Fruit fly (Drosophila melanogaster) whole organism, embryonic: ENCODE measurements around the gene InR.

ENCODE experiments used
- CG10267 ChIP-seq: fragments of 200-800 bp; sonication (Bioruptor generic); optimal IDR thresholded peaks from 2 replicates; lab custom pipeline; 2018; ENCODE audit warnings: missing biosample characterization, mild to moderate bottlenecking, missing genetic modification characterization, moderate library complexity
- CG11560 ChIP-seq: fragments of 200-800 bp; sonication (Bioruptor generic); IDR thresholded peaks from 3 replicates; pipeline ENCODE4 v1.3.6; 2022; ENCODE audit warnings: missing biosample characterization, missing genetic modification characterization
- CG15514 ChIP-seq: fragments of 200-800 bp; sonication (Bioruptor generic); optimal IDR thresholded peaks from 3 replicates; lab custom pipeline; 2017; ENCODE audit warnings: missing biosample characterization, missing genetic modification characterization, mild to moderate bottlenecking, moderate library complexity, missing genetic modification reagents
- CG1602 ChIP-seq: fragments of 200-800 bp; sonication (Bioruptor generic); optimal IDR thresholded peaks from 3 replicates; lab custom pipeline; 2016; ENCODE audit warnings: missing biosample characterization, missing genetic modification characterization
- CG17802 ChIP-seq: fragments of 200-800 bp; sonication (Bioruptor generic); optimal IDR thresholded peaks from 2 replicates; lab custom pipeline; 2018; ENCODE audit warnings: missing biosample characterization, mild to moderate bottlenecking, missing genetic modification characterization, moderate library complexity
- CG2712 ChIP-seq: fragments of 200-800 bp; optimal IDR thresholded peaks from 3 replicates; lab custom pipeline; 2019; ENCODE audit warnings: missing biosample characterization, mild to moderate bottlenecking, missing genetic modification characterization, moderate library complexity
- CG4360 ChIP-seq: fragments of 200-800 bp; sonication (Bioruptor generic); IDR thresholded peaks from 2 replicates; pipeline ENCODE4 v1.3.6; 2022; ENCODE audit warnings: missing biosample characterization, missing genetic modification characterization
- CG4424 ChIP-seq: fragments of 200-800 bp; sonication (Bioruptor generic); optimal IDR thresholded peaks from 3 replicates; lab custom pipeline; 2016; ENCODE audit warnings: missing biosample characterization, missing genetic modification characterization
- CG6272 ChIP-seq: fragments of 200-800 bp; sonication (Bioruptor generic); IDR thresholded peaks from 2 replicates; pipeline ENCODE4 v1.3.6; 2022; ENCODE audit warnings: missing biosample characterization, missing genetic modification characterization
- CG6813 ChIP-seq: fragments of 200-800 bp; sonication (Bioruptor generic); optimal IDR thresholded peaks from 2 replicates; lab custom pipeline; 2017; ENCODE audit warnings: missing biosample characterization, missing genetic modification characterization, mild to moderate bottlenecking, moderate library complexity, missing genetic modification reagents
- CG8290 ChIP-seq, 3 experiments: fragments of 200-800 bp; sonication (Bioruptor generic); optimal IDR thresholded peaks; 2 replicates each; lab custom pipeline; 2016 to 2019; ENCODE audit warnings: missing biosample characterization in 3 of 3, missing genetic modification characterization in 3 of 3, mild to moderate bottlenecking in 2 of 3, moderate library complexity in 1 of 3
- Camta ChIP-seq: fragments of 200-800 bp; sonication (Bioruptor generic); optimal IDR thresholded peaks from 2 replicates; lab custom pipeline; 2016; ENCODE audit warnings: missing biosample characterization, missing genetic modification characterization
- Drgx ChIP-seq: fragments of 200-800 bp; sonication (Bioruptor generic); IDR thresholded peaks from 2 replicates; pipeline ENCODE4 v1.3.6; 2022; ENCODE audit warnings: missing biosample characterization, missing genetic modification characterization
- Fer3 ChIP-seq: fragments of 200-800 bp; sonication (Bioruptor generic); optimal IDR thresholded peaks from 2 replicates; lab custom pipeline; 2018; ENCODE audit warnings: missing biosample characterization, mild to moderate bottlenecking, missing genetic modification characterization, moderate library complexity
- H15 ChIP-seq: fragments of 200-800 bp; sonication (Bioruptor generic); IDR thresholded peaks from 3 replicates; pipeline ENCODE4 v1.3.6; 2022; ENCODE audit warnings: missing biosample characterization, missing genetic modification characterization
- HLHmδ ChIP-seq: fragments of 200-800 bp; sonication (Bioruptor generic); optimal IDR thresholded peaks from 2 replicates; lab custom pipeline; 2018; ENCODE audit warnings: missing biosample characterization, mild to moderate bottlenecking, missing genetic modification characterization, moderate library complexity
- NC2α ChIP-seq: fragments of 200-800 bp; sonication (Bioruptor generic); optimal IDR thresholded peaks from 2 replicates; lab custom pipeline; 2016; ENCODE audit warnings: missing biosample characterization, missing genetic modification characterization
- Sox102F ChIP-seq: fragments of 200-800 bp; sonication (Bioruptor generic); optimal IDR thresholded peaks from 2 replicates; lab custom pipeline; 2018; ENCODE audit warnings: missing biosample characterization, mild to moderate bottlenecking, missing genetic modification characterization, moderate library complexity
- Trl ChIP-seq, 3 experiments: fragments of >200 bp in 2 of 3; fragments of 200-800 bp in 1 of 3; sonication (Bioruptor generic) in 1 of 3; optimal IDR thresholded peaks; 2 replicates in 1 of 3; 3 replicates in 2 of 3; lab custom pipeline; 2016 to 2017; ENCODE audit warnings: missing biosample characterization in 1 of 3, missing genetic modification characterization in 1 of 3
- bsh ChIP-seq, 2 experiments: fragments of 200-800 bp; sonication (Bioruptor generic); optimal IDR thresholded peaks; 2 replicates each; lab custom pipeline; 2017 to 2018; ENCODE audit warnings: mild to moderate bottlenecking in 2 of 2, missing biosample characterization in 2 of 2, missing genetic modification characterization in 2 of 2, moderate library complexity in 1 of 2
- crol ChIP-seq: fragments of 200-800 bp; sonication (Bioruptor generic); IDR thresholded peaks from 2 replicates; pipeline ENCODE4 v1.3.6; 2022; ENCODE audit warnings: missing biosample characterization, missing genetic modification characterization
- crp ChIP-seq, 2 experiments: fragments of 200-800 bp; sonication (Bioruptor generic); optimal IDR thresholded peaks; 2 replicates in 1 of 2; 3 replicates in 1 of 2; lab custom pipeline; 2017; ENCODE audit warnings: missing biosample characterization in 2 of 2, missing genetic modification characterization in 2 of 2, mild to moderate bottlenecking in 1 of 2, moderate library complexity in 1 of 2
- exex ChIP-seq: fragments of 200-800 bp; sonication (Bioruptor generic); optimal IDR thresholded peaks from 4 replicates; lab custom pipeline; 2018; ENCODE audit warnings: missing biosample characterization, mild to moderate bottlenecking, missing genetic modification characterization, moderate library complexity
- gem ChIP-seq: fragments of 200-800 bp; sonication (Bioruptor generic); optimal IDR thresholded peaks from 2 replicates; lab custom pipeline; 2019; ENCODE audit warnings: missing biosample characterization, mild to moderate bottlenecking, missing genetic modification characterization, moderate library complexity
- gro ChIP-seq: fragments of 200-800 bp; sonication (Bioruptor generic); optimal IDR thresholded peaks from 2 replicates; lab custom pipeline; 2016; ENCODE audit warnings: missing biosample characterization, missing genetic modification characterization
- lbe ChIP-seq: fragments of 200-800 bp; sonication (Bioruptor generic); optimal IDR thresholded peaks from 2 replicates; lab custom pipeline; 2016; ENCODE audit warnings: missing biosample characterization, mild to moderate bottlenecking, missing genetic modification characterization
- lov ChIP-seq, 2 experiments: fragments of 200-800 bp in 1 of 2; fragments of >200 bp in 1 of 2; sonication (Bioruptor generic) in 1 of 2; IDR thresholded peaks in 1 of 2; optimal IDR thresholded peaks in 1 of 2; 2 replicates in 1 of 2; 3 replicates in 1 of 2; pipeline versions ENCODE4 v1.3.6 to Lab custom; 2017 to 2022; ENCODE audit warnings: missing biosample characterization in 1 of 2, missing genetic modification characterization in 1 of 2
- nmo ChIP-seq: fragments of 200-800 bp; sonication (Bioruptor generic); optimal IDR thresholded peaks from 2 replicates; lab custom pipeline; 2018; ENCODE audit warnings: missing biosample characterization, mild to moderate bottlenecking, missing genetic modification characterization, moderate library complexity
- nom ChIP-seq: fragments of 200-800 bp; sonication (Bioruptor generic); optimal IDR thresholded peaks from 2 replicates; lab custom pipeline; 2017; ENCODE audit warnings: missing biosample characterization, missing genetic modification characterization, mild to moderate bottlenecking, moderate library complexity, missing genetic modification reagents
- pan ChIP-seq, 4 experiments: fragments of >200 bp in 3 of 4; fragments of 200-800 bp in 1 of 4; sonication (Bioruptor generic) in 1 of 4; optimal IDR thresholded peaks in 3 of 4; IDR thresholded peaks in 1 of 4; 2 replicates each; pipeline versions ENCODE4 v1.3.6 to Lab custom; 2017 to 2022; ENCODE audit warnings: missing biosample characterization in 2 of 4, missing genetic modification characterization in 2 of 4, mixed read lengths in 1 of 4
- row ChIP-seq: fragments of 200-800 bp; sonication (Bioruptor generic); IDR thresholded peaks from 3 replicates; pipeline ENCODE4 v1.3.6; 2022; ENCODE audit warnings: missing biosample characterization, missing genetic modification characterization
- sens ChIP-seq: fragments of 200-800 bp; sonication (Bioruptor generic); peaks from one replicate; lab custom pipeline; 2016; ENCODE audit warnings: missing biosample characterization, missing genetic modification characterization
- slp2 ChIP-seq: fragments of 200-800 bp; sonication (Bioruptor generic); optimal IDR thresholded peaks from 2 replicates; lab custom pipeline; 2016; ENCODE audit warnings: missing biosample characterization, missing genetic modification characterization
- tup ChIP-seq: fragments of 200-800 bp; sonication (Bioruptor generic); optimal IDR thresholded peaks from 2 replicates; lab custom pipeline; 2016; ENCODE audit warnings: missing biosample characterization, mild to moderate bottlenecking, missing genetic modification characterization, moderate library complexity
- twi ChIP-seq: fragments of 200-800 bp; optimal IDR thresholded peaks from 2 replicates; lab custom pipeline; 2019; ENCODE audit warnings: missing biosample characterization, mild to moderate bottlenecking, missing genetic modification characterization, moderate library complexity
- wor ChIP-seq: fragments of 200-800 bp; sonication (Bioruptor generic); IDR thresholded peaks from 2 replicates; pipeline ENCODE4 v1.3.6; 2022; ENCODE audit warnings: missing biosample characterization, missing genetic modification characterization
- zen ChIP-seq: fragments of 200-800 bp; sonication (Bioruptor generic); optimal IDR thresholded peaks from 3 replicates; lab custom pipeline; 2018; ENCODE audit warnings: missing biosample characterization, mild to moderate bottlenecking, missing genetic modification characterization, moderate library complexity

The InR gene

dm6 chr3R:21649823-21650499, 30.8 kb upstream of the InR start:
- TF ChIP-seq crol (GFP tag; lab: Robert Waterston, UW) (peak; percentile 59), row (0 out of 3 replicates have a peak, but pooled peaks have one; percentile 8), Drgx (GFP tag; lab: Robert Waterston, UW) (peak; percentile 58), CG1602 (GFP tag; lab: Kevin White, UChicago) (no peak), Camta (GFP tag; lab: Kevin White, UChicago) (no peak), bsh (GFP tag; optimal IDR thresholded peaks at IDR 0.05; lab: Kevin White, UChicago) (peak in 1 of 2 experiments; percentile 61), CG15514 (GFP tag; lab: Kevin White, UChicago) (no peak), nom (GFP tag; lab: Kevin White, UChicago) (peak; percentile 5), pan (optimal IDR thresholded peaks at IDR 0.05; lab: Kevin White, UChicago) (no peak), pan (GFP tag; optimal IDR thresholded peaks at IDR 0.05 in 1 of 2, IDR thresholded peaks at IDR 0.05 in 1 of 2) (peak in 1 of 2 experiments; percentile 25), NC2α (GFP tag; lab: Kevin White, UChicago) (no peak), CG6272 (GFP tag; lab: Robert Waterston, UW) (no peak), lov (optimal IDR thresholded peaks at IDR 0.05; lab: Kevin White, UChicago) (no peak), lov (GFP tag; IDR thresholded peaks at IDR 0.05; lab: Robert Waterston, UW) (0 out of 3 replicates have a peak, but pooled peaks have one; percentile 23)

- TF ChIP-seq HLHmδ (GFP tag; lab: Kevin White, UChicago) (no peak), gem (tag; lab: Kevin White, UChicago) (peak; percentile 7), CG4360 (peak; percentile 54; the same call in 1 of the 2 replicates), lbe (GFP tag; lab: Kevin White, UChicago) (peak; percentile 24), CG2712 (tag; lab: Kevin White, UChicago) (peak; percentile 4)
Measured at dm6 chr3R:21649053-21649821, 30.1 kb upstream of the InR start.

dm6 chr3R:21648460-21648859, 29.3 kb upstream of the InR start:
- no peak for TF ChIP-seq nmo
- TF ChIP-seq, all 482 proteins: peak for 0

- no peak for TF ChIP-seq wor (GFP tag; lab: Robert Waterston, UW)
- TF ChIP-seq CG6813 (GFP tag; lab: Kevin White, UChicago): no peak
- TF ChIP-seq bsh (GFP tag; optimal IDR thresholded peaks at IDR 0.05; lab: Kevin White, UChicago): peak in 1 of 2 experiments; percentile 5
- TF ChIP-seq nom (GFP tag; lab: Kevin White, UChicago): peak; percentile 56
- peak; percentile 64 for TF ChIP-seq sens (GFP tag; lab: Kevin White, UChicago)
- no peak for TF ChIP-seq exex
- TF ChIP-seq, all 482 proteins: peak for 3
Measured at dm6 chr3R:21645904-21646664, 27.0 kb upstream of the InR start.

dm6 chr3R:21644222-21644621, 25.1 kb upstream of the InR start:
- TF ChIP-seq CG10267 (tag; lab: Kevin White, UChicago) (no peak), Sox102F (no peak), sens (GFP tag; lab: Kevin White, UChicago) (peak; percentile 68), H15 (GFP tag; lab: Robert Waterston, UW) (no peak), crp (GFP tag; optimal IDR thresholded peaks at IDR 0.05; lab: Kevin White, UChicago) (no peak), Trl (optimal IDR thresholded peaks at IDR 0.05; lab: Kevin White, UChicago) (no peak), Trl (GFP tag; optimal IDR thresholded peaks at IDR 0.05; lab: Kevin White, UChicago) (no peak), tup (GFP tag; lab: Kevin White, UChicago) (no peak), CG4424 (GFP tag; lab: Kevin White, UChicago) (no peak), CG8290 (GFP tag; optimal IDR thresholded peaks at IDR 0.05; lab: Kevin White, UChicago) (no peak), CG8290 (tag; optimal IDR thresholded peaks at IDR 0.05; lab: Kevin White, UChicago) (no peak), Fer3 (tag; lab: Kevin White, UChicago) (no peak), CG11560 (tag; lab: Robert Waterston, UW) (no peak), slp2 (no peak), zen (tag; lab: Kevin White, UChicago) (peak; percentile 25), gro (no peak), CG17802 (tag; lab: Kevin White, UChicago) (no peak), twi (tag; lab: Kevin White, UChicago) (peak; percentile 47)
